Fruit fly (Drosophila melanogaster) whole organism, embryonic: Measurements from ENCODE around the gene RpL37A.
A peak's percentile ranks its signal among the peaks of the same experiment; 100 is the strongest.

Experiments used
- Asciz ChIP-seq: fragments of 200-800 bp; sonication (Bioruptor generic); optimal IDR thresholded peaks from 2 replicates; lab custom pipeline; 2017; ENCODE audit warnings: missing biosample characterization, mild to moderate bottlenecking, missing genetic modification characterization, missing genetic modification reagents
- CG10462 ChIP-seq: fragments of 200-800 bp; sonication (Bioruptor generic); optimal IDR thresholded peaks from 2 replicates; lab custom pipeline; 2016; ENCODE audit warnings: missing biosample characterization, missing genetic modification characterization
- CG10543 ChIP-seq: fragments of 200-800 bp; sonication (Bioruptor generic); optimal IDR thresholded peaks from 3 replicates; lab custom pipeline; 2017; ENCODE audit warnings: missing biosample characterization, mild to moderate bottlenecking, missing genetic modification characterization, moderate library complexity
- CG11504 ChIP-seq: fragments of 200-800 bp; sonication (Bioruptor generic); optimal IDR thresholded peaks from 3 replicates; lab custom pipeline; 2019; ENCODE audit warnings: missing biosample characterization, mild to moderate bottlenecking, missing genetic modification characterization, moderate library complexity
- CG14014 ChIP-seq: fragments of 200-800 bp; sonication (Bioruptor generic); IDR thresholded peaks from 2 replicates; pipeline ENCODE4 v1.3.6; 2022; ENCODE audit warnings: missing biosample characterization, missing genetic modification characterization
- CG14441 ChIP-seq: fragments of 200-800 bp; sonication (Bioruptor generic); IDR thresholded peaks from 2 replicates; pipeline ENCODE4 v1.3.6; 2022; ENCODE audit warnings: missing biosample characterization, missing genetic modification characterization
- CG15073 ChIP-seq: fragments of 200-800 bp; sonication (Bioruptor generic); optimal IDR thresholded peaks from 2 replicates; lab custom pipeline; 2016; ENCODE audit warnings: missing biosample characterization, missing genetic modification characterization
- CG15696 ChIP-seq: fragments of 200-800 bp; sonication (Bioruptor generic); optimal IDR thresholded peaks from 2 replicates; lab custom pipeline; 2019; ENCODE audit warnings: missing biosample characterization, mild to moderate bottlenecking, missing genetic modification characterization, moderate library complexity
- CG17361 ChIP-seq: fragments of 200-800 bp; sonication (Bioruptor generic); IDR thresholded peaks from 3 replicates; pipeline ENCODE4 v1.3.6; 2022; ENCODE audit warnings: missing biosample characterization, missing genetic modification characterization
- CG17912 ChIP-seq: fragments of 200-800 bp; sonication (Bioruptor generic); optimal IDR thresholded peaks from 2 replicates; lab custom pipeline; 2018; ENCODE audit warnings: missing biosample characterization, mild to moderate bottlenecking, missing genetic modification characterization
- CG18599 ChIP-seq: fragments of 200-800 bp; sonication (Bioruptor generic); optimal IDR thresholded peaks from 3 replicates; lab custom pipeline; 2017; ENCODE audit warnings: missing biosample characterization, missing genetic modification characterization, mild to moderate bottlenecking, moderate library complexity, missing genetic modification reagents
- CG18619 ChIP-seq: fragments of 200-800 bp; sonication (Bioruptor generic); optimal IDR thresholded peaks from 3 replicates; lab custom pipeline; 2017; ENCODE audit warnings: missing biosample characterization, mild to moderate bottlenecking, missing genetic modification characterization
- CG31365 ChIP-seq: fragments of 200-800 bp; sonication (Bioruptor generic); optimal IDR thresholded peaks from 2 replicates; lab custom pipeline; 2018; ENCODE audit warnings: missing biosample characterization, mild to moderate bottlenecking, missing genetic modification characterization
- CG4360 ChIP-seq: fragments of 200-800 bp; sonication (Bioruptor generic); IDR thresholded peaks from 2 replicates; pipeline ENCODE4 v1.3.6; 2022; ENCODE audit warnings: missing biosample characterization, missing genetic modification characterization
- CG4404 ChIP-seq: fragments of 200-800 bp; sonication (Bioruptor generic); IDR thresholded peaks from 2 replicates; pipeline ENCODE4 v1.3.6; 2022; ENCODE audit warnings: missing biosample characterization, missing genetic modification characterization
- CG5180 ChIP-seq: fragments of 200-800 bp; sonication (Bioruptor generic); optimal IDR thresholded peaks from 3 replicates; lab custom pipeline; 2017; ENCODE audit warnings: missing biosample characterization, missing genetic modification characterization, mild to moderate bottlenecking, moderate library complexity, missing genetic modification reagents
- CG7928 ChIP-seq: fragments of 200-800 bp; sonication (Bioruptor generic); optimal IDR thresholded peaks from 2 replicates; lab custom pipeline; 2017; ENCODE audit warnings: missing biosample characterization, mild to moderate bottlenecking, missing genetic modification characterization
- CG8089 ChIP-seq: fragments of 200-800 bp; sonication (Bioruptor generic); optimal IDR thresholded peaks from 3 replicates; lab custom pipeline; 2016; ENCODE audit warnings: missing biosample characterization, missing genetic modification characterization
- CG9727 ChIP-seq: fragments of 200-800 bp; sonication (Bioruptor generic); optimal IDR thresholded peaks from 3 replicates; lab custom pipeline; 2017; ENCODE audit warnings: missing biosample characterization, mild to moderate bottlenecking, missing genetic modification characterization
- CTCF ChIP-seq: fragments of 200-800 bp; sonication (Bioruptor generic); optimal IDR thresholded peaks from 2 replicates; lab custom pipeline; 2017; ENCODE audit warnings: missing biosample characterization, mild to moderate bottlenecking, missing genetic modification characterization, moderate library complexity
- Dip2 ChIP-seq: fragments of 200-800 bp; sonication (Bioruptor generic); IDR thresholded peaks from 2 replicates; pipeline ENCODE4 v1.3.6; 2022; ENCODE audit warnings: missing biosample characterization, missing genetic modification characterization
- Dref ChIP-seq: fragments of 200-800 bp; sonication (Bioruptor generic); IDR thresholded peaks from 2 replicates; pipeline ENCODE4 v1.3.6; 2022; ENCODE audit warnings: missing biosample characterization, missing genetic modification characterization
- Rfx ChIP-seq: fragments of 200-800 bp; sonication (Bioruptor generic); IDR thresholded peaks from 2 replicates; pipeline ENCODE4 v1.3.6; 2022; ENCODE audit warnings: missing biosample characterization, missing genetic modification characterization
- Sry-β ChIP-seq: fragments of 200-800 bp; sonication (Bioruptor generic); optimal IDR thresholded peaks from 2 replicates; lab custom pipeline; 2018; ENCODE audit warnings: missing biosample characterization, mild to moderate bottlenecking, missing genetic modification characterization, moderate library complexity
- abd-A ChIP-seq: fragments of 200-800 bp; sonication (Bioruptor generic); optimal IDR thresholded peaks from 3 replicates; lab custom pipeline; 2019; ENCODE audit warnings: missing biosample characterization, mild to moderate bottlenecking, missing genetic modification characterization, moderate library complexity
- ase ChIP-seq: fragments of 200-800 bp; sonication (Bioruptor generic); IDR thresholded peaks from 3 replicates; pipeline ENCODE4 v1.3.6; 2022; ENCODE audit warnings: missing biosample characterization, missing genetic modification characterization
- cad ChIP-seq: fragments of >200 bp; optimal IDR thresholded peaks from 2 replicates; lab custom pipeline; 2017; ENCODE audit warnings: missing biosample characterization, missing genetic modification characterization
- chif ChIP-seq, 2 experiments: fragments of 200-800 bp; sonication (Bioruptor generic); optimal IDR thresholded peaks; 3 replicates each; lab custom pipeline; 2016; ENCODE audit warnings: missing biosample characterization in 2 of 2, missing genetic modification characterization in 2 of 2
- crp ChIP-seq, 2 experiments: fragments of 200-800 bp; sonication (Bioruptor generic); optimal IDR thresholded peaks; 2 replicates in 1 of 2; 3 replicates in 1 of 2; lab custom pipeline; 2017; ENCODE audit warnings: missing biosample characterization in 2 of 2, missing genetic modification characterization in 2 of 2, mild to moderate bottlenecking in 1 of 2, moderate library complexity in 1 of 2
- exex ChIP-seq: fragments of 200-800 bp; sonication (Bioruptor generic); optimal IDR thresholded peaks from 4 replicates; lab custom pipeline; 2018; ENCODE audit warnings: missing biosample characterization, mild to moderate bottlenecking, missing genetic modification characterization, moderate library complexity
- gem ChIP-seq: fragments of 200-800 bp; sonication (Bioruptor generic); optimal IDR thresholded peaks from 2 replicates; lab custom pipeline; 2019; ENCODE audit warnings: missing biosample characterization, mild to moderate bottlenecking, missing genetic modification characterization, moderate library complexity
- gt ChIP-seq: fragments of 200-800 bp; sonication (Bioruptor generic); IDR thresholded peaks from 2 replicates; pipeline ENCODE4 v1.3.6; 2022; ENCODE audit warnings: missing biosample characterization, missing genetic modification characterization
- lov ChIP-seq, 2 experiments: fragments of 200-800 bp in 1 of 2; fragments of >200 bp in 1 of 2; sonication (Bioruptor generic) in 1 of 2; IDR thresholded peaks in 1 of 2; optimal IDR thresholded peaks in 1 of 2; 2 replicates in 1 of 2; 3 replicates in 1 of 2; pipeline versions ENCODE4 v1.3.6 to Lab custom; 2017 to 2022; ENCODE audit warnings: missing biosample characterization in 1 of 2, missing genetic modification characterization in 1 of 2
- nau ChIP-seq: fragments of 200-800 bp; sonication (Bioruptor generic); optimal IDR thresholded peaks from 3 replicates; lab custom pipeline; 2017; ENCODE audit warnings: missing biosample characterization, mild to moderate bottlenecking, missing genetic modification characterization, missing genetic modification reagents
- odd ChIP-seq: fragments of 200-800 bp; sonication (Bioruptor generic); optimal IDR thresholded peaks from 2 replicates; lab custom pipeline; 2017; ENCODE audit warnings: missing biosample characterization, mild to moderate bottlenecking, missing genetic modification characterization
- pan ChIP-seq, 4 experiments: fragments of >200 bp in 3 of 4; fragments of 200-800 bp in 1 of 4; sonication (Bioruptor generic) in 1 of 4; optimal IDR thresholded peaks in 3 of 4; IDR thresholded peaks in 1 of 4; 2 replicates each; pipeline versions ENCODE4 v1.3.6 to Lab custom; 2017 to 2022; ENCODE audit warnings: missing biosample characterization in 2 of 4, missing genetic modification characterization in 2 of 4, mixed read lengths in 1 of 4
- pnt ChIP-seq: fragments of 200-800 bp; sonication (Bioruptor generic); optimal IDR thresholded peaks from 3 replicates; lab custom pipeline; 2016; ENCODE audit warnings: missing biosample characterization, missing genetic modification characterization
- pum ChIP-seq: fragments of 200-800 bp; sonication (Bioruptor generic); optimal IDR thresholded peaks from 2 replicates; lab custom pipeline; 2016; ENCODE audit warnings: missing biosample characterization, missing genetic modification characterization
- run ChIP-seq: fragments of 200-800 bp; sonication (Bioruptor generic); optimal IDR thresholded peaks from 3 replicates; lab custom pipeline; 2018; ENCODE audit warnings: missing biosample characterization, mild to moderate bottlenecking, missing genetic modification characterization
- salm ChIP-seq: fragments of 200-800 bp; sonication (Bioruptor generic); optimal IDR thresholded peaks from 2 replicates; lab custom pipeline; 2018; ENCODE audit warnings: missing biosample characterization, mild to moderate bottlenecking, missing genetic modification characterization
- slp2 ChIP-seq: fragments of 200-800 bp; sonication (Bioruptor generic); optimal IDR thresholded peaks from 2 replicates; lab custom pipeline; 2016; ENCODE audit warnings: missing biosample characterization, missing genetic modification characterization
- tap ChIP-seq: fragments of 200-800 bp; optimal IDR thresholded peaks from 3 replicates; lab custom pipeline; 2019; ENCODE audit warnings: missing biosample characterization, mild to moderate bottlenecking, missing genetic modification characterization, moderate library complexity
- trem ChIP-seq: fragments of 200-800 bp; optimal IDR thresholded peaks from 3 replicates; lab custom pipeline; 2019; ENCODE audit warnings: missing biosample characterization, mild to moderate bottlenecking, missing genetic modification characterization, moderate library complexity
- unc-4 ChIP-seq: fragments of 200-800 bp; sonication (Bioruptor generic); IDR thresholded peaks from 2 replicates; pipeline ENCODE4 v1.3.6; 2022; ENCODE audit warnings: missing biosample characterization, missing genetic modification characterization; ENCODE audit not compliant: partially characterized antibody
- zfh2 ChIP-seq: fragments of 200-800 bp; sonication (Bioruptor generic); optimal IDR thresholded peaks from 2 replicates; lab custom pipeline; 2016; ENCODE audit warnings: missing biosample characterization, missing genetic modification characterization

The RpL37A gene

DNA sequence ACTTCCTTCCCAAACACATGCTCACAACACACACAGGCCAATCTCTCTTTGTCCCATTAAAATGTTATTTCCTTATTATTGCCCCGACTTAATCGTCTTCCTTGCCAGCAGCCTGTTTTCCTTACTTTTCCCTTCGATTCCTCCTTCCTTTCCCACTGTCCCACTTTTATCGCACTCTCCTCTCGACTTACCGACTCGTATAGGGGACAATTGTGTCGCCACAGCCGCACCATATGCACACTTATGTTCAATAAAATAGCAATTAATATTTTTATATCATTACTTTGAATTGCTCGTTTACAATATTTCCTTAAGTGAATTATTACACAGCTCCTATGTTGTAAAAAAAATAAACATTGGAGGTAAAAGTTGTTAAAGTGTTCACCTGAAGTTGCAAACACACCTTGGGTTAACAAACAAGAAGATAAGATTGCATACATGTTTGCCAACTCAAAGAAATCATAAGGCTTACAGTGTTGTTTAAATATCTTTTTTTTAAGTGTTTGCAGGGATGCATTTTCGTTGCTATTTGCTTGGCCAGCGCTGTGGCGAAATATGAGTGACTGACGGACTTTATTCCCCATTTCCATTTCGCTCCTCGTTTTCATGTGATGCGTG lies 16.3 kb downstream of the RpL37A start (continued):
- TF ChIP-seq abd-A (peak; percentile 59), CG4404 (GFP tag; lab: Robert Waterston, UW) (no peak), CG8089 (GFP tag; lab: Kevin White, UChicago) (peak; percentile 58), trem (peak; percentile 67), Asciz (peak; percentile 88), unc-4 (GFP tag; lab: Robert Waterston, UW) (no peak), tap (tag; lab: Kevin White, UChicago) (peak; percentile 81), Dip2 (GFP tag; lab: Robert Waterston, UW) (no peak), CG15073 (GFP tag; lab: Kevin White, UChicago) (peak; percentile 13), CG31365 (tag; lab: Kevin White, UChicago) (peak; percentile 49), CG14441 (GFP tag; lab: Robert Waterston, UW) (peak; percentile 68), ase (GFP tag; lab: Robert Waterston, UW) (0 out of 3 replicates have a peak, but pooled peaks have one; percentile 41), CG9727 (GFP tag; lab: Kevin White, UChicago) (peak; percentile 82), CG17912 (no peak), CG15696 (tag; lab: Kevin White, UChicago) (peak; percentile 72), salm (tag; lab: Kevin White, UChicago) (peak; percentile 75), CG5180 (GFP tag; lab: Kevin White, UChicago) (peak; percentile 76), CG10462 (GFP tag; lab: Kevin White, UChicago) (peak; percentile 41), pan (optimal IDR thresholded peaks at IDR 0.05; lab: Kevin White, UChicago) (no peak), pan (GFP tag; optimal IDR thresholded peaks at IDR 0.05 in 1 of 2, IDR thresholded peaks at IDR 0.05 in 1 of 2) (peak in 1 of 2 experiments; percentile 59), CG14014 (GFP tag; lab: Robert Waterston, UW) (peak; percentile 64), CG4360 (0 out of 2 replicates have a peak, but pooled peaks have one; percentile 19), CG11504 (tag; lab: Kevin White, UChicago) (peak; percentile 90), crp (GFP tag; optimal IDR thresholded peaks at IDR 0.05; lab: Kevin White, UChicago) (peak in 1 of 2 experiments; percentile 14), CTCF (GFP tag; lab: Kevin White, UChicago) (peak; percentile 34), lov (optimal IDR thresholded peaks at IDR 0.05; lab: Kevin White, UChicago) (no peak), lov (GFP tag; IDR thresholded peaks at IDR 0.05; lab: Robert Waterston, UW) (no peak), gem (tag; lab: Kevin White, UChicago) (peak; percentile 87), slp2 (GFP tag; lab: Kevin White, UChicago) (no peak), Sry-β (peak; percentile 25), Rfx (GFP tag; lab: Robert Waterston, UW) (peak; percentile 54; the same call in 1 of the 2 replicates), nau (GFP tag; lab: Kevin White, UChicago) (peak; percentile 86), Dref (GFP tag; lab: Robert Waterston, UW) (no peak), CG18619 (GFP tag; lab: Kevin White, UChicago) (peak; percentile 76), CG7928 (GFP tag; lab: Kevin White, UChicago) (peak; percentile 8), run (tag; lab: Kevin White, UChicago) (peak; percentile 67), chif (GFP tag; optimal IDR thresholded peaks at IDR 0.05; lab: Kevin White, UChicago) (peak; percentile 62 to 83), odd (GFP tag; lab: Kevin White, UChicago) (peak; percentile 85), exex (tag; lab: Kevin White, UChicago) (peak; percentile 54), gt (GFP tag; lab: Robert Waterston, UW) (no peak), CG18599 (peak; percentile 89), CG17361 (peak; percentile 89), CG10543 (peak; percentile 57), pum (peak; percentile 55), cad (GFP tag; lab: Kevin White, UChicago) (no peak), zfh2 (GFP tag; lab: Kevin White, UChicago) (peak; percentile 57), pnt (peak; percentile 60)
